Worm (Caenorhabditis elegans): ENCODE results near the gene str-81.

DNA sequence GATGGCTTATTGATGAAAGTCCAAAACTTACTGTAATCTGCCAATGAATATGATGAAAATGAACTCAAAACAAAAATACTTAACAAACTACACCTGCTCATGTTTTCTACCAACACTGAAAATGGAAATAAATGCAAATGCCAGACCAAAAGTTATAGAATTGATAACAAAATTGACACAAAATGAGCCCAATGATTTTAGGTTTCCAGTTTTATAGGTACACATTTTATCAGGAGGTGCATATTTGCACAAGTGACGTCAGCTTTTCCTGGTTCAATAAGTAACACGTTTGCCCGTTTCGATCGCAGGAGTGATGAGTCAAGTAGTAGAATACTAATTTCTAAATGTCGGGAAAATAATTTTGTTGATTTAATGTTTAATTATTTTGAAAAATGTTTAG lies 45.8 kb upstream of the str-81 start, which contains the start of gene F55C9.6:
- TF ChIP-seq ama-1 (optimal IDR thresholded peaks at IDR 0.05) = no peak
- TF ChIP-seq ttx-3 (tag; optimal IDR thresholded peaks at IDR 0.05) = no peak
- TF ChIP-seq nhr-11 (tag; optimal IDR thresholded peaks at IDR 0.05) = no peak
- TF ChIP-seq hlh-15 (tag; optimal IDR thresholded peaks at IDR 0.05) = no peak
- no peak for TF ChIP-seq ceh-34 (tag; optimal IDR thresholded peaks at IDR 0.05)
- TF ChIP-seq odd-2 (tag; optimal IDR thresholded peaks at IDR 0.05) = no peak

All from whole organism, late embryonic.